Worm (Caenorhabditis elegans) whole organism, L4 larva: Measurements from ENCODE around the gene hlh-10.
A peak's percentile ranks its signal among the peaks of the same experiment; 100 is the strongest.

Experiments
- D1046.2 ChIP-seq: fragments of 200-800 bp; sonication (Bioruptor generic); IDR thresholded peaks from 2 replicates; pipeline ENCODE4 v1.3.6; 2022; ENCODE audit warnings: missing genetic modification characterization, missing compliant biosample characterization
- F44E2.7 ChIP-seq: fragments of 200-800 bp; sonication (Bioruptor generic); IDR thresholded peaks from 2 replicates; pipeline ENCODE4 v2.1.2; 2022; ENCODE audit warnings: missing genetic modification characterization, missing compliant biosample characterization
- F49E8.2 ChIP-seq: sonication (generic microtip); optimal IDR thresholded peaks from 2 replicates; lab custom pipeline; 2016; ENCODE audit warnings: missing compliant biosample characterization, mild to moderate bottlenecking, missing genetic modification characterization, borderline replicate concordance
- R02D3.7 ChIP-seq: fragments of 150-350 bp; sonication (generic microtip); optimal IDR thresholded peaks from 3 replicates; lab custom pipeline; 2014; ENCODE audit warnings: missing biosample characterization, missing genetic modification characterization
- T20F7.1 ChIP-seq: fragments of 200-800 bp; sonication (Bioruptor generic); optimal IDR thresholded peaks from 2 replicates; lab custom pipeline; 2018; ENCODE audit warnings: mild to moderate bottlenecking, missing genetic modification characterization, missing compliant biosample characterization
- Y105C5A.15 ChIP-seq: fragments of 200-800 bp; sonication (Bioruptor generic); IDR thresholded peaks from 2 replicates; pipeline ENCODE4 v1.3.6; 2022; ENCODE audit warnings: missing genetic modification characterization, missing compliant biosample characterization
- arid-1 ChIP-seq: fragments of 200-800 bp; sonication (Bioruptor generic); conservative IDR thresholded peaks from 2 replicates; pipeline ENCODE4 v1.3.6; 2022; ENCODE audit warnings: missing genetic modification reagents, missing genetic modification characterization, missing compliant biosample characterization
- ceh-32 ChIP-seq: sonication (generic microtip); optimal IDR thresholded peaks from 2 replicates; lab custom pipeline; 2016; ENCODE audit warnings: mild to moderate bottlenecking, missing genetic modification characterization, missing compliant biosample characterization; ENCODE audit not compliant: poor library complexity
- ceh-62 ChIP-seq: sonication (generic microtip); optimal IDR thresholded peaks from 2 replicates; lab custom pipeline; 2017; ENCODE audit warnings: missing biosample characterization, missing genetic modification characterization
- cey-2 ChIP-seq: sonication (generic microtip); optimal IDR thresholded peaks from 3 replicates; lab custom pipeline; 2017; ENCODE audit warnings: missing genetic modification characterization, mild to moderate bottlenecking, missing compliant biosample characterization, antibody characterized with exemption, borderline replicate concordance; ENCODE audit not compliant: insufficient read depth
- ctbp-1 ChIP-seq: fragments of 200-800 bp; sonication (Bioruptor generic); IDR thresholded peaks from 2 replicates; pipeline ENCODE4 v1.3.6; 2022; ENCODE audit warnings: missing genetic modification reagents, missing genetic modification characterization, missing compliant biosample characterization
- daf-16 ChIP-seq, 3 experiments: sonication (generic microtip); optimal IDR thresholded peaks; 2 replicates each; lab custom pipeline; 2016 to 2017; ENCODE audit warnings: missing genetic modification characterization in 3 of 3, missing genetic modification reagents in 3 of 3, mild to moderate bottlenecking in 2 of 3, missing compliant biosample characterization in 2 of 3, missing biosample characterization in 1 of 3, moderate library complexity in 1 of 3
- dpl-1 ChIP-seq: fragments of 150-350 bp; optimal IDR thresholded peaks from 2 replicates; lab custom pipeline; 2014; ENCODE audit warnings: missing biosample characterization, missing genetic modification reagents, missing genetic modification characterization
- duxl-1 ChIP-seq: sonication (generic microtip); optimal IDR thresholded peaks from 2 replicates; lab custom pipeline; 2016; ENCODE audit warnings: mild to moderate bottlenecking, missing genetic modification characterization, moderate library complexity, missing compliant biosample characterization; ENCODE audit not compliant: poor library complexity
- dve-1 ChIP-seq: sonication (generic microtip); optimal IDR thresholded peaks from 2 replicates; lab custom pipeline; 2017; ENCODE audit warnings: antibody characterized with exemption, mild to moderate bottlenecking, missing genetic modification characterization, missing compliant biosample characterization; ENCODE audit not compliant: insufficient read depth
- egl-27 ChIP-seq: sonication (generic microtip); optimal IDR thresholded peaks from 3 replicates; lab custom pipeline; 2017; ENCODE audit warnings: missing biosample characterization, missing genetic modification reagents, missing genetic modification characterization
- fkh-10 ChIP-seq: fragments of 150-350 bp; optimal IDR thresholded peaks from 2 replicates; lab custom pipeline; 2014; ENCODE audit warnings: missing biosample characterization, missing genetic modification reagents, missing genetic modification characterization
- jun-1 ChIP-seq: fragments of 150-350 bp; optimal IDR thresholded peaks from 2 replicates; lab custom pipeline; 2014; ENCODE audit warnings: missing biosample characterization, missing genetic modification reagents, missing genetic modification characterization
- lin-39 ChIP-seq: fragments of 150-350 bp; optimal IDR thresholded peaks from 2 replicates; lab custom pipeline; 2014; ENCODE audit warnings: missing biosample characterization, missing genetic modification reagents, missing genetic modification characterization
- lir-3 ChIP-seq: sonication (generic microtip); optimal IDR thresholded peaks from 2 replicates; lab custom pipeline; 2016; ENCODE audit warnings: mild to moderate bottlenecking, missing genetic modification characterization, missing compliant biosample characterization
- mdl-1 ChIP-seq, 2 experiments: fragments of 150-350 bp in 1 of 2; sonication (generic microtip) in 1 of 2; optimal IDR thresholded peaks; 2 replicates each; lab custom pipeline; 2014 to 2017; ENCODE audit warnings: missing biosample characterization in 2 of 2, missing genetic modification characterization in 2 of 2
- mxl-2 ChIP-seq: fragments of 200-800 bp; sonication (Bioruptor generic); conservative IDR thresholded peaks from 2 replicates; pipeline ENCODE4 v1.3.6; 2022; ENCODE audit warnings: missing genetic modification reagents, missing genetic modification characterization, missing compliant biosample characterization
- nhr-111 ChIP-seq: fragments of 200-800 bp; sonication (Bioruptor generic); optimal IDR thresholded peaks from 2 replicates; lab custom pipeline; 2018; ENCODE audit warnings: mild to moderate bottlenecking, missing genetic modification characterization, missing compliant biosample characterization
- nhr-28 ChIP-seq: fragments of 150-350 bp; optimal IDR thresholded peaks from 2 replicates; lab custom pipeline; 2014; ENCODE audit warnings: missing biosample characterization, missing genetic modification characterization
- nhr-48 ChIP-seq: sonication (generic microtip); optimal IDR thresholded peaks from 2 replicates; lab custom pipeline; 2016; ENCODE audit warnings: mild to moderate bottlenecking, missing genetic modification characterization, missing compliant biosample characterization
- pha-4 ChIP-seq, 2 experiments: fragments of 150-350 bp in 1 of 2; fragments of 200-800 bp in 1 of 2; sonication (Bioruptor generic) in 1 of 2; IDR thresholded peaks in 1 of 2; optimal IDR thresholded peaks in 1 of 2; 2 replicates each; pipeline versions ENCODE4 v1.3.6 to Lab custom; 2014 to 2022; ENCODE audit warnings: missing genetic modification characterization in 2 of 2, missing genetic modification reagents in 2 of 2, missing biosample characterization in 1 of 2, missing compliant biosample characterization in 1 of 2
- rbr-2 ChIP-seq: sonication (generic microtip); optimal IDR thresholded peaks from 2 replicates; lab custom pipeline; 2016; ENCODE audit warnings: missing genotype, missing genetic modification characterization, missing compliant biosample characterization
- snpc-1.2 ChIP-seq: fragments of 200-800 bp; sonication (Bioruptor generic); IDR thresholded peaks from 2 replicates; pipeline ENCODE4 v1.3.6; 2022; ENCODE audit warnings: missing genetic modification reagents, missing genetic modification characterization, missing compliant biosample characterization
- snpc-4 ChIP-seq: fragments of 150-350 bp; optimal IDR thresholded peaks from 2 replicates; lab custom pipeline; 2014; ENCODE audit warnings: missing biosample characterization, missing genetic modification characterization
- unc-62 ChIP-seq, 3 experiments: fragments of 150-350 bp in 1 of 3; sonication (generic microtip); optimal IDR thresholded peaks in 2 of 3; peaks in 1 of 3; 1 replicate in 1 of 3; 2 replicates in 2 of 3; lab custom pipeline; 2014 to 2017; ENCODE audit warnings: missing biosample characterization in 3 of 3, missing genetic modification characterization in 3 of 3, missing genetic modification reagents in 3 of 3, missing genotype in 1 of 3
- zag-1 ChIP-seq: fragments of 150-350 bp; optimal IDR thresholded peaks from 2 replicates; lab custom pipeline; 2014; ENCODE audit warnings: missing biosample characterization, missing genetic modification characterization
- zfp-2 ChIP-seq: sonication (generic microtip); optimal IDR thresholded peaks from 2 replicates; lab custom pipeline; 2016; ENCODE audit warnings: mild to moderate bottlenecking, missing genetic modification characterization, missing compliant biosample characterization
- zip-11 ChIP-seq: fragments of 200-800 bp; sonication (Bioruptor generic); IDR thresholded peaks from 2 replicates; pipeline ENCODE4 v1.3.6; 2022; ENCODE audit warnings: missing genetic modification characterization, missing compliant biosample characterization

Gene hlh-10

ce11 chrV:9312377-9312776, 30.4 kb upstream of the hlh-10 start:
- no peak for TF ChIP-seq F49E8.2
- peak; percentile 65 for TF ChIP-seq fkh-10 (GFP tag; lab: Kevin White, UChicago)

- peak; percentile 9 for TF ChIP-seq dve-1 (tag; lab: Kevin White, UChicago)
- no peak for TF ChIP-seq daf-16 (GFP tag; optimal IDR thresholded peaks at IDR 0.05; lab: Kevin White, UChicago)
- no peak for TF ChIP-seq daf-16 (tag; optimal IDR thresholded peaks at IDR 0.05; lab: Kevin White, UChicago)
Observed at ce11 chrV:9305116-9305515, 23.1 kb upstream of the hlh-10 start, which contains the start of gene F44A2.3. F44A2.3 (plus strand) TSS chrV:9305416.

- TF ChIP-seq mxl-2 (GFP tag; lab: Robert Waterston, UW) (no peak), zip-11 (GFP tag; lab: Robert Waterston, UW) (no peak), rbr-2 (no peak), ceh-62 (tag; lab: Kevin White, UChicago) (no peak), nhr-28 (tag; lab: Kevin White, UChicago) (no peak), egl-27 (tag; lab: Kevin White, UChicago) (no peak), nhr-111 (GFP tag; lab: Kevin White, UChicago) (no peak), Y105C5A.15 (GFP tag; lab: Robert Waterston, UW) (no peak), zfp-2 (tag; lab: Kevin White, UChicago) (no peak), unc-62 (GFP tag; optimal IDR thresholded peaks at IDR 0.05 in 1 of 2; lab: Kevin White, UChicago) (no peak), unc-62 (tag; optimal IDR thresholded peaks at IDR 0.05; lab: Kevin White, UChicago) (no peak), F44E2.7 (GFP tag; lab: Robert Waterston, UW) (no peak), lir-3 (tag; lab: Kevin White, UChicago) (no peak), zag-1 (tag; lab: Kevin White, UChicago) (no peak), lin-39 (tag; lab: Kevin White, UChicago) (no peak), T20F7.1 (GFP tag; lab: Kevin White, UChicago) (no peak), arid-1 (GFP tag; lab: Robert Waterston, UW) (no peak), nhr-48 (tag; lab: Kevin White, UChicago) (no peak), pha-4 (GFP tag; IDR thresholded peaks at IDR 0.05; lab: Robert Waterston, UW) (no peak), pha-4 (tag; optimal IDR thresholded peaks at IDR 0.05; lab: Kevin White, UChicago) (no peak)
Observed at ce11 chrV:9303026-9303425, 21.0 kb upstream of the hlh-10 start, which contains the start of gene nhr-39. nhr-39 (plus strand) TSS chrV:9303326.

- no peak for TF ChIP-seq snpc-1.2
- TF ChIP-seq snpc-4 (tag; lab: Kevin White, UChicago), result no peak
- TF ChIP-seq pha-4 (GFP tag; IDR thresholded peaks at IDR 0.05; lab: Robert Waterston, UW), result no peak
- TF ChIP-seq pha-4 (tag; optimal IDR thresholded peaks at IDR 0.05; lab: Kevin White, UChicago), result no peak
- TF ChIP-seq duxl-1 (tag; lab: Kevin White, UChicago), result no peak
- TF ChIP-seq mdl-1 (tag; optimal IDR thresholded peaks at IDR 0.05; lab: Kevin White, UChicago), result no peak
- TF ChIP-seq ctbp-1 (GFP tag; lab: Robert Waterston, UW), result no peak
- no peak for TF ChIP-seq ceh-32 (tag; lab: Kevin White, UChicago)
- no peak for TF ChIP-seq cey-2
- no peak for TF ChIP-seq dpl-1 (GFP tag; lab: Kevin White, UChicago)
- no peak for TF ChIP-seq D1046.2 (GFP tag; lab: Robert Waterston, UW)
- TF ChIP-seq R02D3.7, result no peak
- no peak for TF ChIP-seq jun-1 (tag; lab: Kevin White, UChicago)
Observed at ce11 chrV:9297332-9297731, 15.3 kb upstream of the hlh-10 start, which contains the start of gene F44A2.5. F44A2.5 (plus strand) TSS chrV:9297632.
